Worm (Caenorhabditis elegans) whole organism, midembryonic: ENCODE measurements around the gene tsct-1.

ENCODE experiments used
- T22C8.4 ChIP-seq: fragments of 200-800 bp; sonication (Bioruptor generic); IDR thresholded peaks from 2 replicates; pipeline ENCODE4 v1.3.6; 2022; ENCODE audit warnings: missing genetic modification characterization, missing compliant biosample characterization
- tab-1 ChIP-seq: fragments of 200-800 bp; sonication (Bioruptor generic); IDR thresholded peaks from 2 replicates; pipeline ENCODE4 v1.3.6; 2022; ENCODE audit warnings: missing genetic modification characterization, missing compliant biosample characterization
- ztf-29 ChIP-seq: fragments of 200-800 bp; sonication (Bioruptor generic); IDR thresholded peaks from 2 replicates; pipeline ENCODE4 v1.3.6; 2022; ENCODE audit warnings: missing genetic modification reagents, missing genetic modification characterization, missing compliant biosample characterization

- TF ChIP-seq ztf-29 = no peak
- TF ChIP-seq T22C8.4 (GFP tag; lab: Robert Waterston, UW) = no peak
- TF ChIP-seq tab-1 (GFP tag; lab: Robert Waterston, UW) = no peak
Observed at ce11 chrX:12461557-12461956, 27.7 kb downstream of the tsct-1 start, which contains the start of gene odr-7.
